Worm (Caenorhabditis elegans) whole organism, L1 larva: ENCODE data around the gene dhcr-7.

Experiments used
- isw-1 ChIP-seq: fragments of 200-800 bp; sonication (Bioruptor generic); IDR thresholded peaks from 2 replicates; pipeline ENCODE4 v1.3.6; 2022; ENCODE audit warnings: missing genetic modification characterization, missing compliant biosample characterization
- nhr-90 ChIP-seq: sonication (generic microtip); optimal IDR thresholded peaks from 2 replicates; lab custom pipeline; 2016; ENCODE audit warnings: mild to moderate bottlenecking, missing genetic modification characterization, missing compliant biosample characterization; ENCODE audit not compliant: poor library complexity

DNA sequence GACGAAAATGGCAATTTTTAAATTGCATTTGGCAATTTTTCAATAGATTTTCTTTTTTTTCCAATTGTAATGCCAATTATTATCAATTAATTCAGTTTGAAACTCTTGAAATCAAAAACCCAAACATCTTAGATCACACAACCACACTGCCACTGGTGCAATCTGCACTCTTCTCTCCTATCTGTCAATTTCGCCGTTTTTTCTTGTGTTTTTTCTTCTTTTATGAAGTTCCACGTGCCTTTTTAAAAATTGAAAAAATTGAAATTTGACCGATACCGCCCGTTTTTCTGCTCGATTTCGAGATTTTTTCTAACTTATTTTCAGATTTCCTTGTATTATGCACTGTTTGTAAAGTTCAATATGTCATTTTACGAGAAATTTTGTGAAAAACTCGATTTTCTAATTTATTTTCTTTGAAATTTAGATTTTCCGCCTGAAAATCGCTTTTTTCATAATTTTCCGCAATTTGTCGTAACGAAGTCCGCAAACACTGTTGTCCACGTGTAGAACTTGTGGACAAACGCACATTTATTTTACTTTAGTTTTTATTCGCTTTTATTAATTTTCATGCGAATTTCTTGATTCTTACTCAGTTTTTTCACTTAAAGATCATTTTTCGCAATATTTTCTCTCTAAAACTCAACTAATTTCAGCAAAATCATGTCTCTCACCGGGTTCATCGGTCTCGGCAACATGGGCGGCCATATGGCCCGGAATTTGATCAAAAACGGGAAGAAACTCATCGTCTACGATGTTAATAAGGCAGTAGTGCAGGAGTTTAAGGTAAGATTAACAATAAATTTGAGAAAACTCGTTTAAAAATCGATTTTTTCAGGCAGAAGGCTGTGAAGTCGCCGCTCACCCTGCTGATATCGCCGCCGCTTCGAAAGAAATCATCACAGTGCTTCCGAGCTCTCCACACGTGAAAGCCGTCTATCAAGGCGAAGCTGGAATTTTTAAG is 8.4 kb upstream of the dhcr-7 start, which contains the start of gene B0250.5:
- TF ChIP-seq isw-1: peak; percentile 72
- no peak for TF ChIP-seq nhr-90 (tag; lab: Kevin White, UChicago)
